Worm (Caenorhabditis elegans): ENCODE results near the gene sms-1.

ce11 chrIV:11452928-11453327 is 45.0 kb downstream of the sms-1 start:
- TF ChIP-seq elt-3 (tag; optimal IDR thresholded peaks at IDR 0.05) = no peak
- peak; percentile 55 for TF ChIP-seq lin-39 (tag; optimal IDR thresholded peaks at IDR 0.05)
- TF ChIP-seq fos-1 (tag; optimal IDR thresholded peaks at IDR 0.05) = no peak
